Fruit fly (Drosophila melanogaster) whole organism, wandering third instar larva: ENCODE measurements around the gene CCT3.

ENCODE experiments used
- Dfd ChIP-seq: fragments of >200 bp; optimal IDR thresholded peaks from 2 replicates; lab custom pipeline; 2017; ENCODE audit warnings: missing biosample characterization, missing genetic modification characterization
- Dif ChIP-seq: fragments of 200-275, 200-300 bp; sonication (Bioruptor generic); optimal IDR thresholded peaks from 2 replicates; lab custom pipeline; 2018; ENCODE audit warnings: missing biosample characterization, missing genetic modification characterization; ENCODE audit not compliant: partially characterized antibody
- GATAd ChIP-seq: sonication (Bioruptor generic); optimal IDR thresholded peaks from 2 replicates; lab custom pipeline; 2016; ENCODE audit warnings: missing biosample characterization, missing genetic modification characterization
- Jra ChIP-seq: sonication (Bioruptor generic); optimal IDR thresholded peaks from 2 replicates; lab custom pipeline; 2016; ENCODE audit warnings: missing biosample characterization, missing genetic modification characterization
- OdsH ChIP-seq: fragments of 200-800 bp; sonication (Bioruptor generic); optimal IDR thresholded peaks from 2 replicates; lab custom pipeline; 2016; ENCODE audit warnings: missing biosample characterization, mild to moderate bottlenecking, missing genetic modification characterization
- fru ChIP-seq: fragments of 200-800 bp; sonication (Bioruptor generic); optimal IDR thresholded peaks from 3 replicates; lab custom pipeline; 2016; ENCODE audit warnings: missing biosample characterization, mild to moderate bottlenecking, missing genetic modification characterization
- h ChIP-seq: fragments of 200-800 bp; sonication (Bioruptor generic); optimal IDR thresholded peaks from 3 replicates; lab custom pipeline; 2016; ENCODE audit warnings: missing biosample characterization, mild to moderate bottlenecking, missing genetic modification characterization
- psq ChIP-seq: fragments of 200-800 bp; sonication (Bioruptor generic); optimal IDR thresholded peaks from 3 replicates; lab custom pipeline; 2017; ENCODE audit warnings: missing biosample characterization, mild to moderate bottlenecking, missing genetic modification characterization, moderate library complexity
- sv ChIP-seq: fragments of 200-800 bp; sonication (Bioruptor generic); optimal IDR thresholded peaks from 3 replicates; lab custom pipeline; 2016; ENCODE audit warnings: missing biosample characterization, missing genetic modification characterization
- usp ChIP-seq: fragments of >200 bp; optimal IDR thresholded peaks from 2 replicates; lab custom pipeline; 2017; ENCODE audit warnings: missing biosample characterization, missing genetic modification characterization

DNA sequence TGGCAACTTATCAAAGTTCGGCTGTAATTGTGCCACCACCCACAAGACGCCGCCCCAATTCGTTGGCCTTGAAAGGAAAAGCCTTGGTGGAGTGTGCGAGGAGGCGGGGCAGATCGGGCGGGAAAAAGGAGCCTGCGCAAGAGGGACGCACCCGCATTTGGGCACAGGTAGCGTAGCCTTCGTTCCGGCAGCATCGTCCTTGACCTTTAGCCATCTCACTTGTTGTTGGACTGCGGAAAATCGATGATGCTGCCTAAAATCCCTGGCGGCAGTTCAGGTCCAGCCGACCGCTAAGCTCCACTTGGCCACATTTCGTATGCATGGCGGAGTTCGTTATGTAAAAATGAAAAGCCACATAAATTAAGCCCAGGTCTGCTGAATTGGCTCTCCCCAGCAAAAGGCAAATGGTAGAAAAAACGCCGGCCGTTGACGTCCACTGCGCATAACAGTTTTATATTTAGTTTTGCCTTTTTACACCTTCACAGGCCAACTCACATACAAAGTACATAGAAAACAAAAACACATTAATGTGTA is 20.4 kb upstream of the CCT3 start:
- no peak for TF ChIP-seq sv
- TF ChIP-seq usp = no peak
- TF ChIP-seq fru = no peak
- no peak for TF ChIP-seq psq
- no peak for TF ChIP-seq Dfd (GFP tag; lab: Kevin White, UChicago)
- no peak for TF ChIP-seq Jra (GFP tag; lab: Kevin White, UChicago)
- no peak for TF ChIP-seq h (GFP tag; lab: Kevin White, UChicago)
- no peak for TF ChIP-seq OdsH (GFP tag; lab: Kevin White, UChicago)
- no peak for TF ChIP-seq GATAd (GFP tag; lab: Kevin White, UChicago)
- TF ChIP-seq Dif (GFP tag; lab: Kevin White, UChicago) = no peak
